In the genomic region with DNA sequence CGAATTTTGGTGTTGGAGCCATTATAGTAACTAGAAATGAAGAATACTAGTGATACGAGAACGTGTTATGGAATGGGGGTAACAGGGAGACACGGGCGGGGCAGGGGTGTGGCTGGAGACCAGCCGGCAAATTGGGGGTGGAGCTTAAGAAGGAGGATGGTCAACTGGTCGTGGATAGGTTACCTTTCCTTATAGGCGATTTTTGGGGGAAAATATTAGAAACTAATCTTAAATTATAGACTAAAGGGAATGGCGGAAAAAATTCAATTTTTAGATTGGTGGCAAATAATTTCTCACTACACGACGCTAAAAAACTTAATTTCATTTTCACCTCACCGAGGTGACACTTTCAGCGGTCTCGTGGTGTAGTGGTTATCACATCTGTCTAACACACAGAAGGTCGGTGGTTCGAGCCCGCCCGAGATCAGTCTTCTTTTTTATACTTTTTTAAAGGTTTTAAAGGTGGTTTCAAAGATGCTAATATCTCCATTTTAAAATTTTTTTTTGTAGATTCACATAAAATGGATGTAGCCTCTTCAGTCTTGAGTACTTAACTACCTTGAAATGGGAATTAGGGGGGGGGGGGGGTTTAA, we compare ENCODE assay signal across 6 worm cellular contexts.
TF ChIP-seq lines count a peak whose summit lies in the region.

Gene Y65A5A.1, minus strand, starts transcription at position 51 of the 593 bp plus-strand sequence.

TF ChIP-seq in whole organism, L1 larva, 84 proteins besides CTCF, POLR2A, EP300 and RAD21:
- TF ChIP-seq lin-35 (GFP tag; optimal IDR thresholded peaks at IDR 0.05; lab: Kevin White, UChicago) = peak in 1 of 2 experiments; percentile 40
- TF ChIP-seq nhr-19 (GFP tag; conservative IDR thresholded peaks at IDR 0.05; lab: Robert Waterston, UW) = peak; percentile 19; the same call in 1 of the 2 replicates
- peak; percentile 7 for TF ChIP-seq snu-23 (GFP tag; optimal IDR thresholded peaks at IDR 0.05; lab: Kevin White, UChicago)
- TF ChIP-seq efl-1 (optimal IDR thresholded peaks at IDR 0.05; lab: Kevin White, UChicago) = no peak
- peak in 1 of 2 experiments; percentile 85 for TF ChIP-seq efl-1 (GFP tag; optimal IDR thresholded peaks at IDR 0.05 in 1 of 2; lab: Kevin White, UChicago)
- peak; percentile 26 for TF ChIP-seq nhr-90 (tag; optimal IDR thresholded peaks at IDR 0.05; lab: Kevin White, UChicago; ENCODE audit: poor library complexity)
- no peak for TF ChIP-seq nhr-12 (tag; optimal IDR thresholded peaks at IDR 0.05; lab: Kevin White, UChicago)
- TF ChIP-seq lin-14 (GFP tag; optimal IDR thresholded peaks at IDR 0.05; lab: Kevin White, UChicago) = peak; percentile 4
- TF ChIP-seq nhr-76 (tag; optimal IDR thresholded peaks at IDR 0.05; lab: Kevin White, UChicago) = no peak

TF ChIP-seq in whole organism, L2 larva, 48 proteins besides CTCF, POLR2A, EP300 and RAD21:
- TF ChIP-seq R02D3.7 (tag; optimal IDR thresholded peaks at IDR 0.05; lab: Kevin White, UChicago) (no peak), lsy-2 (tag; optimal IDR thresholded peaks at IDR 0.05; lab: Kevin White, UChicago) (peak in 1 of 2 experiments; percentile 15), ztf-4 (tag; optimal IDR thresholded peaks at IDR 0.05; lab: Kevin White, UChicago) (no peak), nhr-77 (tag; optimal IDR thresholded peaks at IDR 0.05; lab: Kevin White, UChicago) (no peak), lin-13 (GFP tag; optimal IDR thresholded peaks at IDR 0.05; lab: Kevin White, UChicago) (peak; percentile 28), nhr-21 (tag; optimal IDR thresholded peaks at IDR 0.05; lab: Kevin White, UChicago) (no peak), crh-2 (tag; optimal IDR thresholded peaks at IDR 0.05; lab: Kevin White, UChicago) (peak; percentile 1)

TF ChIP-seq in whole organism, L3 larva, 47 proteins besides CTCF, POLR2A, EP300 and RAD21:
- no peak for TF ChIP-seq fos-1 (tag; optimal IDR thresholded peaks at IDR 0.05; lab: Kevin White, UChicago)
- TF ChIP-seq snpc-4 (tag; optimal IDR thresholded peaks at IDR 0.05; lab: Kevin White, UChicago) = no peak
- TF ChIP-seq elt-2 (tag; optimal IDR thresholded peaks at IDR 0.05; lab: Kevin White, UChicago) = peak; percentile 7
- TF ChIP-seq nfya-1 (tag; optimal IDR thresholded peaks at IDR 0.05; lab: Kevin White, UChicago; ENCODE audit: insufficient read depth) = peak; percentile 12
- TF ChIP-seq pqm-1 (tag; optimal IDR thresholded peaks at IDR 0.05; lab: Kevin White, UChicago) = peak; percentile 3

TF ChIP-seq in whole organism, L4 larva, 104 proteins besides CTCF, POLR2A, EP300 and RAD21 (continues in another document):
- TF ChIP-seq dpl-1 (GFP tag; optimal IDR thresholded peaks at IDR 0.05; lab: Kevin White, UChicago) = no peak
- TF ChIP-seq unc-130 (GFP tag; optimal IDR thresholded peaks at IDR 0.05; lab: Kevin White, UChicago) = no peak
- TF ChIP-seq snpc-4 (tag; optimal IDR thresholded peaks at IDR 0.05; lab: Kevin White, UChicago) = no peak
- no peak for TF ChIP-seq attf-4 (tag; optimal IDR thresholded peaks at IDR 0.05; lab: Kevin White, UChicago)
- TF ChIP-seq nhr-48 (tag; optimal IDR thresholded peaks at IDR 0.05; lab: Kevin White, UChicago) = no peak
- no peak for TF ChIP-seq nhr-237 (tag; optimal IDR thresholded peaks at IDR 0.05; lab: Kevin White, UChicago)
- TF ChIP-seq dve-1 (tag; optimal IDR thresholded peaks at IDR 0.05; lab: Kevin White, UChicago; ENCODE audit: insufficient read depth) = peak; percentile 50
- no peak for TF ChIP-seq F10B5.3 (tag; optimal IDR thresholded peaks at IDR 0.05; lab: Kevin White, UChicago)
- TF ChIP-seq lin-38 (GFP tag; IDR thresholded peaks at IDR 0.05; lab: Robert Waterston, UW) = peak; percentile 79
- TF ChIP-seq daf-19 (GFP tag; conservative IDR thresholded peaks at IDR 0.05; lab: Robert Waterston, UW) = no peak
- no peak for TF ChIP-seq spr-1 (tag; optimal IDR thresholded peaks at IDR 0.05; lab: Kevin White, UChicago)
- no peak for TF ChIP-seq F37D6.2 (tag; optimal IDR thresholded peaks at IDR 0.05; lab: Kevin White, UChicago)
- peak; percentile 53; the same call in 1 of the 2 replicates for TF ChIP-seq dmd-9 (GFP tag; IDR thresholded peaks at IDR 0.05; lab: Robert Waterston, UW)
- peak; percentile 30; the same call in 1 of the 2 replicates for TF ChIP-seq dmd-6 (GFP tag; IDR thresholded peaks at IDR 0.05; lab: Robert Waterston, UW)
- no peak for TF ChIP-seq spr-3 (GFP tag; optimal IDR thresholded peaks at IDR 0.05; lab: Kevin White, UChicago)
- TF ChIP-seq T20F7.1 (GFP tag; optimal IDR thresholded peaks at IDR 0.05; lab: Kevin White, UChicago) = no peak
- TF ChIP-seq nhr-25 (tag; optimal IDR thresholded peaks at IDR 0.05; lab: Kevin White, UChicago; ENCODE audit: borderline replicate concordance, insufficient read depth) = no peak
- peak; percentile 66; the same call in 1 of the 2 replicates for TF ChIP-seq ceh-44 (GFP tag; IDR thresholded peaks at IDR 0.05; lab: Robert Waterston, UW)
- no peak for TF ChIP-seq lin-29 (GFP tag; IDR thresholded peaks at IDR 0.05; lab: Robert Waterston, UW)
- TF ChIP-seq Y48G9A.11 (GFP tag; IDR thresholded peaks at IDR 0.05; lab: Robert Waterston, UW) = peak; percentile 28; the same call in 1 of the 2 replicates
- TF ChIP-seq daf-8 (GFP tag; IDR thresholded peaks at IDR 0.05; lab: Robert Waterston, UW) = no peak

TF ChIP-seq in whole organism, midembryonic, 9 proteins besides CTCF, POLR2A, EP300 and RAD21:
- 0 out of 2 replicates have a peak, but pooled peaks have one; percentile 54 for TF ChIP-seq klf-2 (GFP tag; conservative IDR thresholded peaks at IDR 0.05; lab: Robert Waterston, UW)
- no peak for TF ChIP-seq ref-1 (GFP tag; conservative IDR thresholded peaks at IDR 0.05; lab: Robert Waterston, UW)
- 0 out of 2 replicates have a peak, but pooled peaks have one; percentile 21 for TF ChIP-seq ztf-23 (GFP tag; IDR thresholded peaks at IDR 0.05; lab: Robert Waterston, UW)

TF ChIP-seq in whole organism, young adult, 124 proteins besides CTCF, POLR2A, EP300 and RAD21 (continues in another document):
- no peak for TF ChIP-seq xnd-1 (tag; optimal IDR thresholded peaks at IDR 0.05; lab: Kevin White, UChicago)
- no peak for TF ChIP-seq B0019.2 (GFP tag; conservative IDR thresholded peaks at IDR 0.05; lab: Robert Waterston, UW)
- no peak for TF ChIP-seq K11D2.4 (GFP tag; IDR thresholded peaks at IDR 0.05; lab: Robert Waterston, UW)
- TF ChIP-seq rcor-1 (GFP tag; IDR thresholded peaks at IDR 0.05; lab: Robert Waterston, UW) = peak; percentile 46; the same call in 1 of the 2 replicates
- TF ChIP-seq C06A6.2 (GFP tag; conservative IDR thresholded peaks at IDR 0.05; lab: Robert Waterston, UW) = no peak
- TF ChIP-seq B0035.1 (tag; optimal IDR thresholded peaks at IDR 0.05; lab: Kevin White, UChicago) = no peak
- no peak for TF ChIP-seq bed-1 (GFP tag; IDR thresholded peaks at IDR 0.05; lab: Robert Waterston, UW)
- no peak for TF ChIP-seq zfh-2 (GFP tag; conservative IDR thresholded peaks at IDR 0.05; lab: Robert Waterston, UW)
- TF ChIP-seq pha-4 (tag; optimal IDR thresholded peaks at IDR 0.05; lab: Kevin White, UChicago) = no peak
- TF ChIP-seq aptf-2 (GFP tag; conservative IDR thresholded peaks at IDR 0.05; lab: Robert Waterston, UW) = no peak
- peak; percentile 82; the same call in 1 of the 2 replicates for TF ChIP-seq lin-26 (GFP tag; IDR thresholded peaks at IDR 0.05; lab: Robert Waterston, UW)
- no peak for TF ChIP-seq unc-130 (GFP tag; optimal IDR thresholded peaks at IDR 0.05; lab: Kevin White, UChicago)
- TF ChIP-seq gei-17 (GFP tag; optimal IDR thresholded peaks at IDR 0.05; lab: Kevin White, UChicago) = no peak
- TF ChIP-seq ceh-40 (GFP tag; IDR thresholded peaks at IDR 0.05; lab: Robert Waterston, UW) = no peak
- TF ChIP-seq ztf-3 (GFP tag; optimal IDR thresholded peaks at IDR 0.05; lab: Kevin White, UChicago) = no peak
- TF ChIP-seq Y53G8AR.9 (GFP tag; conservative IDR thresholded peaks at IDR 0.05; lab: Robert Waterston, UW) = no peak
- TF ChIP-seq ztf-18 (tag; optimal IDR thresholded peaks at IDR 0.05; lab: Kevin White, UChicago) = peak; percentile 61
- TF ChIP-seq Y79H2A.3 (GFP tag; conservative IDR thresholded peaks at IDR 0.05; lab: Robert Waterston, UW) = no peak
- TF ChIP-seq cebp-2 (GFP tag; IDR thresholded peaks at IDR 0.05; lab: Robert Waterston, UW) = no peak
- TF ChIP-seq F10E7.11 (tag; optimal IDR thresholded peaks at IDR 0.05; lab: Kevin White, UChicago) = no peak
- TF ChIP-seq nfya-2 (GFP tag; IDR thresholded peaks at IDR 0.05; lab: Robert Waterston, UW) = no peak
- TF ChIP-seq attf-5 (GFP tag; optimal IDR thresholded peaks at IDR 0.05; lab: Kevin White, UChicago) = peak; percentile 27
- no peak for TF ChIP-seq F37B4.10 (GFP tag; IDR thresholded peaks at IDR 0.05; lab: Robert Waterston, UW)
- TF ChIP-seq chd-7 (tag; optimal IDR thresholded peaks at IDR 0.05; lab: Kevin White, UChicago) = no peak
- peak; percentile 78; the same call in 1 of the 2 replicates for TF ChIP-seq aptf-3 (GFP tag; IDR thresholded peaks at IDR 0.05; lab: Robert Waterston, UW)
- TF ChIP-seq madf-8 (GFP tag; conservative IDR thresholded peaks at IDR 0.05; lab: Robert Waterston, UW) = no peak
- TF ChIP-seq B0261.1 (tag; optimal IDR thresholded peaks at IDR 0.05; lab: Kevin White, UChicago) = peak; percentile 72
- peak; percentile 70; the same call in 1 of the 2 replicates for TF ChIP-seq pbrm-1 (GFP tag; IDR thresholded peaks at IDR 0.05; lab: Robert Waterston, UW)
- no peak for TF ChIP-seq egl-18 (GFP tag; IDR thresholded peaks at IDR 0.05; lab: Robert Waterston, UW)
- no peak for TF ChIP-seq dpl-1 (GFP tag; optimal IDR thresholded peaks at IDR 0.05; lab: Kevin White, UChicago)
- TF ChIP-seq F33H1.4 (GFP tag; IDR thresholded peaks at IDR 0.05; lab: Robert Waterston, UW) = no peak
- TF ChIP-seq tbx-9 (tag; optimal IDR thresholded peaks at IDR 0.05; lab: Kevin White, UChicago; ENCODE audit: borderline replicate concordance) = no peak
- TF ChIP-seq lin-54 (GFP tag; optimal IDR thresholded peaks at IDR 0.05; lab: Kevin White, UChicago) = peak; percentile 14
- peak; percentile 62 for TF ChIP-seq F23B12.7 (tag; optimal IDR thresholded peaks at IDR 0.05; lab: Kevin White, UChicago; ENCODE audit: insufficient read depth)
- TF ChIP-seq hlh-26 (GFP tag; conservative IDR thresholded peaks at IDR 0.05; lab: Robert Waterston, UW) = no peak
- TF ChIP-seq ztf-28 (GFP tag; IDR thresholded peaks at IDR 0.05; lab: Robert Waterston, UW) = 0 out of 2 replicates have a peak, but pooled peaks have one; percentile 19
- TF ChIP-seq ceh-100 (GFP tag; IDR thresholded peaks at IDR 0.05; lab: Robert Waterston, UW) = no peak
- TF ChIP-seq tlf-1 (GFP tag; optimal IDR thresholded peaks at IDR 0.05; lab: Kevin White, UChicago) = no peak
- no peak for TF ChIP-seq attf-3 (GFP tag; conservative IDR thresholded peaks at IDR 0.05; lab: Robert Waterston, UW)
- no peak for TF ChIP-seq somi-1 (GFP tag; optimal IDR thresholded peaks at IDR 0.05; lab: Kevin White, UChicago)
- TF ChIP-seq madf-6 (GFP tag; IDR thresholded peaks at IDR 0.05; lab: Robert Waterston, UW) = no peak
- peak; percentile 81 for TF ChIP-seq snpc-3.4 (tag; optimal IDR thresholded peaks at IDR 0.05; lab: Kevin White, UChicago)
